Fruit fly (Drosophila melanogaster) whole organism, prepupa: ENCODE results near the gene cact.

Experiments used
- Blimp-1 ChIP-seq: fragments of 200-800 bp; sonication (Bioruptor generic); optimal IDR thresholded peaks from 3 replicates; lab custom pipeline; 2017; ENCODE audit warnings: missing biosample characterization, missing genetic modification characterization, mild to moderate bottlenecking, moderate library complexity, missing genetic modification reagents
- CG10669 ChIP-seq: fragments of 200-800 bp; sonication (Bioruptor generic); optimal IDR thresholded peaks from 3 replicates; lab custom pipeline; 2018; ENCODE audit warnings: missing biosample characterization, mild to moderate bottlenecking, missing genetic modification characterization, moderate library complexity
- CG11902 ChIP-seq: fragments of 200-800 bp; sonication (Bioruptor generic); optimal IDR thresholded peaks from 3 replicates; lab custom pipeline; 2016; ENCODE audit warnings: missing biosample characterization, missing genetic modification characterization
- CG15336 ChIP-seq: fragments of 200-800 bp; sonication (Bioruptor generic); IDR thresholded peaks from 2 replicates; pipeline ENCODE4 v1.3.6; 2022; ENCODE audit warnings: missing biosample characterization, missing genetic modification characterization
- CG1621 ChIP-seq: fragments of 200-800 bp; sonication (Bioruptor generic); optimal IDR thresholded peaks from 3 replicates; lab custom pipeline; 2018; ENCODE audit warnings: missing biosample characterization, mild to moderate bottlenecking, missing genetic modification characterization
- CG16779 ChIP-seq: fragments of 200-800 bp; sonication (Bioruptor generic); optimal IDR thresholded peaks from 3 replicates; lab custom pipeline; 2017; ENCODE audit warnings: missing biosample characterization, mild to moderate bottlenecking, missing genetic modification characterization
- CG31627 ChIP-seq: fragments of 200-800 bp; sonication (Bioruptor generic); optimal IDR thresholded peaks from 3 replicates; lab custom pipeline; 2016; ENCODE audit warnings: missing biosample characterization, missing genetic modification characterization
- CG32006 ChIP-seq: fragments of 200-800 bp; sonication (Bioruptor generic); optimal IDR thresholded peaks from 3 replicates; lab custom pipeline; 2017; ENCODE audit warnings: missing biosample characterization, mild to moderate bottlenecking, missing genetic modification characterization
- CG34406 ChIP-seq: fragments of 200-800 bp; sonication (Bioruptor generic); optimal IDR thresholded peaks from 3 replicates; lab custom pipeline; 2016; ENCODE audit warnings: missing biosample characterization, missing genetic modification characterization
- CG3919 ChIP-seq: fragments of 200-800 bp; sonication (Bioruptor generic); optimal IDR thresholded peaks from 3 replicates; lab custom pipeline; 2016; ENCODE audit warnings: missing biosample characterization, missing genetic modification characterization
- CG4318 ChIP-seq: fragments of 200-800 bp; sonication (Bioruptor generic); optimal IDR thresholded peaks from 3 replicates; lab custom pipeline; 2017; ENCODE audit warnings: missing biosample characterization, mild to moderate bottlenecking, missing genetic modification characterization
- CG6163 ChIP-seq: fragments of 200-800 bp; sonication (Bioruptor generic); IDR thresholded peaks from 3 replicates; pipeline ENCODE4 v1.3.6; 2022; ENCODE audit warnings: missing biosample characterization, missing genetic modification characterization
- CG6276 ChIP-seq: fragments of 200-800 bp; sonication (Bioruptor generic); optimal IDR thresholded peaks from 2 replicates; lab custom pipeline; 2017; ENCODE audit warnings: missing biosample characterization, mild to moderate bottlenecking, missing genetic modification characterization
- CG6792 ChIP-seq: fragments of 200-800 bp; sonication (Bioruptor generic); optimal IDR thresholded peaks from 3 replicates; lab custom pipeline; 2016; ENCODE audit warnings: missing biosample characterization, missing genetic modification characterization
- CG6808 ChIP-seq: fragments of 200-800 bp; sonication (Bioruptor generic); optimal IDR thresholded peaks from 3 replicates; lab custom pipeline; 2017; ENCODE audit warnings: missing biosample characterization, missing genetic modification characterization, mild to moderate bottlenecking, moderate library complexity, missing genetic modification reagents
- CG6854 ChIP-seq: fragments of 200-800 bp; sonication (Bioruptor generic); optimal IDR thresholded peaks from 2 replicates; lab custom pipeline; 2017; ENCODE audit warnings: missing biosample characterization, mild to moderate bottlenecking, missing genetic modification characterization
- CG7368 ChIP-seq: fragments of 200-800 bp; sonication (Bioruptor generic); optimal IDR thresholded peaks from 3 replicates; lab custom pipeline; 2016; ENCODE audit warnings: missing biosample characterization, missing genetic modification characterization
- CG8119 ChIP-seq: fragments of 200-800 bp; sonication (Bioruptor generic); IDR thresholded peaks from 3 replicates; pipeline ENCODE4 v1.3.6; 2022; ENCODE audit warnings: missing biosample characterization, missing genetic modification characterization
- CG8319 ChIP-seq: fragments of 200-800 bp; sonication (Bioruptor generic); optimal IDR thresholded peaks from 3 replicates; lab custom pipeline; 2016; ENCODE audit warnings: missing biosample characterization, missing genetic modification characterization
- CG8632 ChIP-seq: fragments of 200-800 bp; sonication (Bioruptor generic); optimal IDR thresholded peaks from 3 replicates; lab custom pipeline; 2016; ENCODE audit warnings: missing biosample characterization, missing genetic modification characterization
- CG9139 ChIP-seq: fragments of 200-800 bp; sonication (Bioruptor generic); optimal IDR thresholded peaks from 3 replicates; lab custom pipeline; 2017; ENCODE audit warnings: missing biosample characterization, mild to moderate bottlenecking, missing genetic modification characterization
- Eip78C ChIP-seq: fragments of 200-800 bp; sonication (Bioruptor generic); peaks from one replicate; lab custom pipeline; 2016; ENCODE audit warnings: missing biosample characterization, missing genetic modification characterization
- Eip93F ChIP-seq: fragments of 200-800 bp; sonication (Bioruptor generic); optimal IDR thresholded peaks from 2 replicates; lab custom pipeline; 2016; ENCODE audit warnings: missing biosample characterization, mild to moderate bottlenecking, missing genetic modification characterization
- Ets21C ChIP-seq: fragments of 200-800 bp; sonication (Bioruptor generic); optimal IDR thresholded peaks from 3 replicates; lab custom pipeline; 2016; ENCODE audit warnings: missing biosample characterization, missing genetic modification characterization
- Ets96B ChIP-seq: fragments of 200-800 bp; optimal IDR thresholded peaks from 2 replicates; lab custom pipeline; 2019; ENCODE audit warnings: missing biosample characterization, mild to moderate bottlenecking, missing genetic modification characterization, moderate library complexity
- Gug ChIP-seq: fragments of 200-800 bp; sonication (Bioruptor generic); IDR thresholded peaks from 2 replicates; pipeline ENCODE4 v1.3.6; 2022; ENCODE audit warnings: missing biosample characterization, missing genetic modification characterization
- Hr38 ChIP-seq: sonication (Bioruptor generic); optimal IDR thresholded peaks from 2 replicates; lab custom pipeline; 2016; ENCODE audit warnings: missing biosample characterization, missing genetic modification characterization
- Hr39 ChIP-seq: fragments of 200-800 bp; sonication (Bioruptor generic); optimal IDR thresholded peaks from 2 replicates; lab custom pipeline; 2016; ENCODE audit warnings: missing biosample characterization, missing genetic modification characterization
- Hr4 ChIP-seq: fragments of 200-800 bp; sonication (Bioruptor generic); optimal IDR thresholded peaks from 3 replicates; lab custom pipeline; 2016; ENCODE audit warnings: missing biosample characterization, missing genetic modification characterization
- Lpt ChIP-seq: fragments of 200-800 bp; sonication (Bioruptor generic); optimal IDR thresholded peaks from 3 replicates; lab custom pipeline; 2016; ENCODE audit warnings: missing biosample characterization, missing genetic modification characterization
- Met ChIP-seq: fragments of 200-800 bp; sonication (Bioruptor generic); optimal IDR thresholded peaks from 3 replicates; lab custom pipeline; 2016; ENCODE audit warnings: missing biosample characterization, missing genetic modification characterization
- OdsH ChIP-seq: fragments of 200-800 bp; sonication (Bioruptor generic); optimal IDR thresholded peaks from 3 replicates; lab custom pipeline; 2016; ENCODE audit warnings: missing biosample characterization, missing genetic modification characterization
- Smox ChIP-seq: fragments of 200-800 bp; sonication (Bioruptor generic); optimal IDR thresholded peaks from 3 replicates; lab custom pipeline; 2016; ENCODE audit warnings: missing biosample characterization, missing genetic modification characterization
- Sox102F ChIP-seq: fragments of 200-800 bp; sonication (Bioruptor generic); optimal IDR thresholded peaks from 2 replicates; lab custom pipeline; 2016; ENCODE audit warnings: missing biosample characterization, mild to moderate bottlenecking, missing genetic modification characterization
- Sox14 ChIP-seq: fragments of 200-800 bp; sonication (Bioruptor generic); optimal IDR thresholded peaks from 3 replicates; lab custom pipeline; 2016; ENCODE audit warnings: missing biosample characterization, missing genetic modification characterization
- Sox15 ChIP-seq: fragments of 200-800 bp; sonication (Bioruptor generic); optimal IDR thresholded peaks from 3 replicates; lab custom pipeline; 2016; ENCODE audit warnings: missing biosample characterization, missing genetic modification characterization
- achi ChIP-seq: fragments of 200-800 bp; sonication (Bioruptor generic); optimal IDR thresholded peaks from 3 replicates; lab custom pipeline; 2016; ENCODE audit warnings: missing biosample characterization, missing genetic modification characterization
- acj6 ChIP-seq: fragments of 200-800 bp; sonication (Bioruptor generic); optimal IDR thresholded peaks from 3 replicates; lab custom pipeline; 2016; ENCODE audit warnings: missing biosample characterization, missing genetic modification characterization
- cyc ChIP-seq: fragments of 200-800 bp; sonication (Bioruptor generic); optimal IDR thresholded peaks from 3 replicates; lab custom pipeline; 2016; ENCODE audit warnings: missing biosample characterization, missing genetic modification characterization
- dac ChIP-seq: fragments of 200-800 bp; sonication (Bioruptor generic); optimal IDR thresholded peaks from 2 replicates; lab custom pipeline; 2017; ENCODE audit warnings: missing biosample characterization, mild to moderate bottlenecking, missing genetic modification characterization
- dsx ChIP-seq: fragments of 200-800 bp; optimal IDR thresholded peaks from 3 replicates; lab custom pipeline; 2019; ENCODE audit warnings: missing biosample characterization, mild to moderate bottlenecking, missing genetic modification characterization, moderate library complexity; ENCODE audit not compliant: poor library complexity, severe bottlenecking
- eg ChIP-seq: fragments of 200-800 bp; sonication (Bioruptor generic); IDR thresholded peaks from 3 replicates; pipeline ENCODE4 v1.3.6; 2022; ENCODE audit warnings: missing biosample characterization, missing genetic modification characterization
- esn ChIP-seq: fragments of 200-800 bp; sonication (Bioruptor generic); optimal IDR thresholded peaks from 2 replicates; lab custom pipeline; 2016; ENCODE audit warnings: missing biosample characterization, mild to moderate bottlenecking, missing genetic modification characterization, moderate library complexity
- fd59A ChIP-seq: fragments of 200-800 bp; sonication (Bioruptor generic); optimal IDR thresholded peaks from 2 replicates; lab custom pipeline; 2017; ENCODE audit warnings: missing biosample characterization, mild to moderate bottlenecking, missing genetic modification characterization, missing genetic modification reagents
- lz ChIP-seq: fragments of 200-800 bp; sonication (Bioruptor generic); optimal IDR thresholded peaks from 3 replicates; lab custom pipeline; 2016; ENCODE audit warnings: missing biosample characterization, missing genetic modification characterization
- net ChIP-seq: fragments of 200-800 bp; sonication (Bioruptor generic); optimal IDR thresholded peaks from 3 replicates; lab custom pipeline; 2016; ENCODE audit warnings: missing biosample characterization, missing genetic modification characterization
- salr ChIP-seq, 2 experiments: fragments of 200-800 bp; sonication (Bioruptor generic); optimal IDR thresholded peaks; 3 replicates each; lab custom pipeline; 2016 to 2018; ENCODE audit warnings: missing biosample characterization in 2 of 2, missing genetic modification characterization in 2 of 2, mild to moderate bottlenecking in 1 of 2
- spab ChIP-seq: fragments of 200-800 bp; sonication (Bioruptor generic); optimal IDR thresholded peaks from 2 replicates; lab custom pipeline; 2017; ENCODE audit warnings: missing biosample characterization, mild to moderate bottlenecking, missing genetic modification characterization, missing genetic modification reagents
- ss ChIP-seq, 2 experiments: fragments of 200-800 bp; sonication (Bioruptor generic); optimal IDR thresholded peaks; 2 replicates in 1 of 2; 3 replicates in 1 of 2; lab custom pipeline; 2017 to 2018; ENCODE audit warnings: mild to moderate bottlenecking in 2 of 2, missing biosample characterization in 2 of 2, missing genetic modification characterization in 2 of 2, moderate library complexity in 1 of 2
- svp ChIP-seq: fragments of 200-800 bp; sonication (Bioruptor generic); peaks from one replicate; lab custom pipeline; 2016; ENCODE audit warnings: missing biosample characterization, missing genetic modification characterization
- topi ChIP-seq: fragments of 200-800 bp; sonication (Bioruptor generic); optimal IDR thresholded peaks from 3 replicates; lab custom pipeline; 2016; ENCODE audit warnings: missing biosample characterization, missing genetic modification characterization
- vri ChIP-seq: fragments of 200-800 bp; sonication (Bioruptor generic); optimal IDR thresholded peaks from 3 replicates; lab custom pipeline; 2016; ENCODE audit warnings: missing biosample characterization, mild to moderate bottlenecking, missing genetic modification characterization

Gene cact

DNA sequence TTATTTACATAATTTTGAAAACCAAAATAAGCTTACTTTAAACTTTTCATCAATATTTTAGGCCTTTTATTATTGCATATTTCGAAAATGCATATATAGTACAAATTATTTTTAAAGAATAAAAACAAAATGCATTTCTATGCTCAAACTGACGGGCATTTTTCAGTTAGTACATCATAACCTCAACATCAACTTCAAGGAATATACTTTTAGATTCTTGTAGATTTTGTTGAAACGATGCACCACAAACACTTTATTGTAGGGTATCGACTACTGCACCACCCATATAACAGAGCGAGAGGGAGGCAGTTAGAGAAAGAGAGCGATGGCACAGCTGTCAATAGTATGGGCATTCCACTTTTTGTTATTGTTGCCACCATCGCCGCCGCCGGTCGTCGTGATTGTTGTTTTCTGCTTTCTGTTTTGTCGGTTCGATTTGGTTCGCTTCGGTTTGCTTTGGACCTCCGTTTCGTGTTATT, 46.2 kb downstream of the cact start:
- TF ChIP-seq CG8119 (GFP tag; lab: Robert Waterston, UW) (peak; percentile 94), OdsH (GFP tag; lab: Kevin White, UChicago) (peak; percentile 93), Blimp-1 (GFP tag; lab: Kevin White, UChicago) (peak; percentile 7), CG3919 (GFP tag; lab: Kevin White, UChicago) (peak; percentile 89), CG6854 (peak; percentile 35), CG8319 (GFP tag; lab: Kevin White, UChicago) (peak; percentile 60), CG8632 (GFP tag; lab: Kevin White, UChicago) (peak; percentile 79), Eip93F (GFP tag; lab: Kevin White, UChicago) (no peak), CG1621 (peak; percentile 76), cyc (peak; percentile 52), Hr4 (peak; percentile 98), CG34406 (GFP tag; lab: Kevin White, UChicago) (peak; percentile 78), Hr38 (GFP tag; lab: Kevin White, UChicago) (peak; percentile 35), net (GFP tag; lab: Kevin White, UChicago) (peak; percentile 95), esn (peak; percentile 75), vri (GFP tag; lab: Kevin White, UChicago) (peak; percentile 40), Sox15 (peak; percentile 59), CG9139 (GFP tag; lab: Kevin White, UChicago) (peak; percentile 41), CG4318 (peak; percentile 96), acj6 (peak; percentile 91), CG16779 (tag; lab: Kevin White, UChicago) (peak; percentile 80), achi (GFP tag; lab: Kevin White, UChicago) (peak; percentile 93), Smox (peak; percentile 73), dsx (peak; percentile 81), CG6792 (GFP tag; lab: Kevin White, UChicago) (peak; percentile 76), svp (GFP tag; lab: Kevin White, UChicago) (peak; percentile 79), CG6276 (GFP tag; lab: Kevin White, UChicago) (peak; percentile 92), eg (GFP tag; lab: Robert Waterston, UW) (peak; percentile 82), CG32006 (GFP tag; lab: Kevin White, UChicago) (peak; percentile 99), dac (peak; percentile 93), Ets96B (tag; lab: Kevin White, UChicago) (peak; percentile 90), Eip78C (GFP tag; lab: Kevin White, UChicago) (peak; percentile 97), Met (GFP tag; lab: Kevin White, UChicago) (peak; percentile 81), Lpt (GFP tag; lab: Kevin White, UChicago) (peak; percentile 94), ss (GFP tag; optimal IDR thresholded peaks at IDR 0.05; lab: Kevin White, UChicago) (peak; percentile 71 to 74), CG7368 (GFP tag; lab: Kevin White, UChicago) (peak; percentile 70), lz (GFP tag; lab: Kevin White, UChicago) (peak; percentile 79), CG10669 (GFP tag; lab: Kevin White, UChicago) (peak; percentile 83), CG6808 (GFP tag; lab: Kevin White, UChicago) (peak; percentile 83), CG15336 (peak; percentile 94), spab (GFP tag; lab: Kevin White, UChicago) (peak; percentile 79), Sox14 (GFP tag; lab: Kevin White, UChicago) (peak; percentile 91), CG31627 (GFP tag; lab: Kevin White, UChicago) (peak; percentile 52), Hr39 (peak; percentile 71), CG6163 (GFP tag; lab: Robert Waterston, UW) (peak; percentile 72), fd59A (GFP tag; lab: Kevin White, UChicago) (peak; percentile 89), CG11902 (peak; percentile 55), Sox102F (peak; percentile 63), Gug (GFP tag; lab: Robert Waterston, UW) (peak; percentile 84), salr (GFP tag; optimal IDR thresholded peaks at IDR 0.05; lab: Kevin White, UChicago) (peak; percentile 72 to 98), Ets21C (GFP tag; lab: Kevin White, UChicago) (peak; percentile 42), topi (GFP tag; lab: Kevin White, UChicago) (peak; percentile 73)
